Worm (Caenorhabditis elegans) whole organism, L3 larva: Measurements from ENCODE around the gene spch-1.

Source experiments
- ceh-16 ChIP-seq: sonication (generic microtip); optimal IDR thresholded peaks from 2 replicates; lab custom pipeline; 2017; ENCODE audit warnings: missing biosample characterization, missing genetic modification characterization
- ceh-82 ChIP-seq: fragments of 150-350 bp; optimal IDR thresholded peaks from 2 replicates; lab custom pipeline; 2014; ENCODE audit warnings: missing biosample characterization, missing genetic modification characterization
- lin-15B ChIP-seq: fragments of 150-350 bp; optimal IDR thresholded peaks from 2 replicates; lab custom pipeline; 2014; ENCODE audit warnings: missing biosample characterization, missing genetic modification characterization
- nhr-237 ChIP-seq: fragments of 150-350 bp; optimal IDR thresholded peaks from 2 replicates; lab custom pipeline; 2014; ENCODE audit warnings: missing biosample characterization, missing genetic modification characterization
- pha-4 ChIP-seq: fragments of 150-350 bp; optimal IDR thresholded peaks from 2 replicates; lab custom pipeline; 2014; ENCODE audit warnings: missing biosample characterization, missing genetic modification reagents, missing genetic modification characterization

DNA sequence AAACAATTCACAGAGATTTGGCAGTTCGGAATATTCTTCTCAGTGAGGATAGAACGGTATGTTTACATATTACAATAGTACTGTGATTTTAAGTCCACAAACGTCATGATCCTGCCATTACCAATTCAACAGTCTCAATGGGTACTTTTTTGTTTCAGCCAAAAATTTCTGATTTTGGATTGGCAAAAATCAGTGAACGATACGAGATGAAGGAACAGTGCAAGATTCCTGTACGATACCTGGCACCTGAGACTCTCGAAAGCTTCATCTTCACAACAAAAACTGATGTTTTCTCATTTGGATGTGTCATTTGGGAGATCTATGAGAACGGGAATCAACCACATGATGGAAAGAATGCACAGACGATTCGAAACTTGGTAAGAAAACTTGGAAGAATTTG, 33.3 kb downstream of the spch-1 start:
- TF ChIP-seq ceh-16 (tag; lab: Kevin White, UChicago) (no peak), pha-4 (tag; lab: Kevin White, UChicago) (no peak), nhr-237 (tag; lab: Kevin White, UChicago) (no peak), lin-15B (tag; lab: Kevin White, UChicago) (no peak), ceh-82 (tag; lab: Kevin White, UChicago) (no peak)
